Fruit fly (Drosophila melanogaster) whole organism, embryonic: ENCODE data around the gene CG31683.

Experiments
- CG1024 ChIP-seq: fragments of 200-800 bp; sonication (Bioruptor generic); IDR thresholded peaks from 2 replicates; pipeline ENCODE4 v1.3.6; 2022; ENCODE audit warnings: missing biosample characterization, missing genetic modification characterization
- CG11456 ChIP-seq: fragments of 200-800 bp; sonication (Bioruptor generic); IDR thresholded peaks from 3 replicates; pipeline ENCODE4 v1.3.6; 2022; ENCODE audit warnings: missing biosample characterization, missing genetic modification characterization
- CG18619 ChIP-seq: fragments of 200-800 bp; sonication (Bioruptor generic); optimal IDR thresholded peaks from 3 replicates; lab custom pipeline; 2017; ENCODE audit warnings: missing biosample characterization, mild to moderate bottlenecking, missing genetic modification characterization
- CG31365 ChIP-seq: fragments of 200-800 bp; sonication (Bioruptor generic); optimal IDR thresholded peaks from 2 replicates; lab custom pipeline; 2018; ENCODE audit warnings: missing biosample characterization, mild to moderate bottlenecking, missing genetic modification characterization
- al ChIP-seq: fragments of 200-800 bp; sonication (Bioruptor generic); IDR thresholded peaks from 2 replicates; pipeline ENCODE4 v1.3.6; 2022; ENCODE audit warnings: missing biosample characterization, missing genetic modification characterization
- ci ChIP-seq: fragments of 200-800 bp; sonication (Bioruptor generic); IDR thresholded peaks from 3 replicates; pipeline ENCODE4 v1.3.6; 2022; ENCODE audit warnings: missing biosample characterization, missing genetic modification characterization
- gce ChIP-seq: fragments of 200-800 bp; sonication (Bioruptor generic); IDR thresholded peaks from 3 replicates; pipeline ENCODE4 v1.3.6; 2022; ENCODE audit warnings: missing biosample characterization, missing genetic modification characterization
- grau ChIP-seq: fragments of 200-800 bp; optimal IDR thresholded peaks from 3 replicates; lab custom pipeline; 2019; ENCODE audit warnings: missing biosample characterization, mild to moderate bottlenecking, missing genetic modification characterization, moderate library complexity
- slou ChIP-seq: fragments of 200-800 bp; sonication (Bioruptor generic); optimal IDR thresholded peaks from 3 replicates; lab custom pipeline; 2016; ENCODE audit warnings: missing biosample characterization, missing genetic modification characterization

DNA sequence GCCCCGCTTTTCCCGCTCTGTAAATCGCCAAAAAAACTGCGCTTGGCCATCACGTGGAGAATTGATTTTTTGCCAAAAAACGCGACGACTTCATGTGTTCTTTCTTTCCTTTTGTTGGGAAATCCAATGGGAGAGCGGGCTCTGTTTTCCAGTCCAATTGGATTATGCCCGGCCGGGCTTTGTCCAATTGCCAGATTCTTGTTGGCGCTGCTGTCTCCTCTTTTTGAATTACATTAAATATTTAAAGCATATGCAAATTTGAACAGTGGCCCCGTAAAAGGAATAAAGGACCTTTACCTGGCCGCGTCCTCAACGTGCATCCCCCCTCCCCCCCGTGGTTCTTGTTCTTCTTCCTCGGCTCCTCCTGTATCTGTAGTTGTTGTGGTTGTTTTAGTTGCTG lies 20.3 kb downstream of the CG31683 start:
- TF ChIP-seq CG11456 (no peak), al (GFP tag; lab: Robert Waterston, UW) (no peak), slou (GFP tag; lab: Kevin White, UChicago) (no peak), ci (GFP tag; lab: Robert Waterston, UW) (no peak), grau (no peak), CG18619 (GFP tag; lab: Kevin White, UChicago) (no peak), CG31365 (tag; lab: Kevin White, UChicago) (no peak), CG1024 (GFP tag; lab: Robert Waterston, UW) (no peak), gce (no peak)
